Worm (Caenorhabditis elegans) whole organism, L1 larva: ENCODE data around the gene R07B1.11.

Source experiments
- ceh-90 ChIP-seq: sonication (generic microtip); optimal IDR thresholded peaks from 2 replicates; lab custom pipeline; 2016; ENCODE audit warnings: missing genetic modification characterization, missing compliant biosample characterization
- lin-39 ChIP-seq: fragments of 150-350 bp; optimal IDR thresholded peaks from 2 replicates; lab custom pipeline; 2014; ENCODE audit warnings: missing biosample characterization, missing genetic modification reagents, missing genetic modification characterization
- nhr-84 ChIP-seq: sonication (generic microtip); optimal IDR thresholded peaks from 2 replicates; lab custom pipeline; 2017; ENCODE audit warnings: missing biosample characterization, missing genetic modification characterization
- skn-1 ChIP-seq: fragments of 150-350 bp; optimal IDR thresholded peaks from 2 replicates; lab custom pipeline; 2014; ENCODE audit warnings: missing biosample characterization, missing genetic modification characterization

- no peak for TF ChIP-seq lin-39 (tag; lab: Kevin White, UChicago)
- TF ChIP-seq ceh-90: no peak
- no peak for TF ChIP-seq skn-1 (tag; lab: Kevin White, UChicago)
- TF ChIP-seq nhr-84 (tag; lab: Kevin White, UChicago): no peak
Measured at ce11 chrX:9858069-9858468, 1.4 kb downstream of the R07B1.11 start, which contains the start of gene scav-5.
